Fruit fly (Drosophila melanogaster): ENCODE data around the gene CG17991.

CG17991 gene

DNA sequence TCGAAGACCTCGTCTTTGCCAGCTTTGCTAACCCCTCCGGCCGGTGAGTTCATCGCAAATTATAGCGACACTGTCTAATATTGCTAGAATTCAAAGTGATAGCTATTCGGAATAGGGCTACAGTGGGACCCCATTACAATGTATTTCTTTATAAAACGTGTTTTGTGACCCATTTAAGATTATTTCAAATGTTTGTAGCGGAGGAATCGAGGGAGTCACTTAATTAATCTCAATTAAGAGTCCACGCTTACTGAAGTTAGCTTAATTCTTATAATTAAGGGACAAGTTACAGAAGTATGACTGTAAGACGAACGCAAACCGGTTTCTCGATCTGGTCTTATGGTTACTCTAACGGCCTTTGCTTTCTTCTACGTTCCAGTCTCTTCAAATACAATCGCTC lies 48.6 kb downstream of the CG17991 start (continued):
- TF ChIP-seq cwo (GFP tag; optimal IDR thresholded peaks at IDR 0.05) (peak; percentile 56), CG32532 (GFP tag; IDR thresholded peaks at IDR 0.05) (peak; percentile 80), NFAT (GFP tag; IDR thresholded peaks at IDR 0.05) (peak; percentile 38; the same call in 1 of the 2 replicates), Hr51 (GFP tag; optimal IDR thresholded peaks at IDR 0.05) (peak in 1 of 2 experiments; percentile 1), croc (GFP tag; conservative IDR thresholded peaks at IDR 0.05) (0 out of 3 replicates have a peak, but pooled peaks have one; percentile 12), HLH54F (GFP tag; optimal IDR thresholded peaks at IDR 0.05) (peak; percentile 11), CG2120 (GFP tag; optimal IDR thresholded peaks at IDR 0.05) (peak; percentile 73), lilli (GFP tag; optimal IDR thresholded peaks at IDR 0.05) (peak; percentile 37), CG17359 (tag; optimal IDR thresholded peaks at IDR 0.05) (peak; percentile 48), Pdp1 (GFP tag; optimal IDR thresholded peaks at IDR 0.05) (peak; percentile 32 to 44), Fer3 (tag; optimal IDR thresholded peaks at IDR 0.05) (peak; percentile 58), CG12769 (tag; optimal IDR thresholded peaks at IDR 0.05) (peak; percentile 63), dpn (GFP tag; optimal IDR thresholded peaks at IDR 0.05) (peak; percentile 29 to 42), CG10979 (tag; optimal IDR thresholded peaks at IDR 0.05) (peak; percentile 62), CG30403 (GFP tag; optimal IDR thresholded peaks at IDR 0.05) (peak; percentile 37), Meics (GFP tag; optimal IDR thresholded peaks at IDR 0.05) (peak; percentile 42), CG12391 (tag; optimal IDR thresholded peaks at IDR 0.05) (peak; percentile 42), CG34422 (GFP tag; IDR thresholded peaks at IDR 0.05) (peak; percentile 36; the same call in 1 of the 3 replicates), CG18599 (GFP tag; optimal IDR thresholded peaks at IDR 0.05) (peak; percentile 61), CG11696 (GFP tag; IDR thresholded peaks at IDR 0.05) (0 out of 2 replicates have a peak, but pooled peaks have one; percentile 22), gro (GFP tag; optimal IDR thresholded peaks at IDR 0.05) (peak; percentile 1), run (tag; optimal IDR thresholded peaks at IDR 0.05) (no peak), CG10654 (GFP tag; optimal IDR thresholded peaks at IDR 0.05) (peak; percentile 2), tin (GFP tag; optimal IDR thresholded peaks at IDR 0.05) (peak; percentile 11), CG11695 (GFP tag; IDR thresholded peaks at IDR 0.05) (0 out of 3 replicates have a peak, but pooled peaks have one; percentile 27), CG16815 (GFP tag; optimal IDR thresholded peaks at IDR 0.05) (peak; percentile 13), Mrtf (GFP tag; IDR thresholded peaks at IDR 0.05) (0 out of 3 replicates have a peak, but pooled peaks have one; percentile 51), Hsf (GFP tag; optimal IDR thresholded peaks at IDR 0.05) (peak; percentile 56), D19B (GFP tag; optimal IDR thresholded peaks at IDR 0.05) (peak; percentile 11), gem (tag; optimal IDR thresholded peaks at IDR 0.05) (peak; percentile 64), nerfin-1 (tag; optimal IDR thresholded peaks at IDR 0.05) (peak; percentile 8), Ets65A (GFP tag) (peak; percentile 61), CG13424 (tag; optimal IDR thresholded peaks at IDR 0.05) (peak; percentile 33), mirr (GFP tag; optimal IDR thresholded peaks at IDR 0.05) (no peak), D19A (tag; optimal IDR thresholded peaks at IDR 0.05) (peak; percentile 21), pho (GFP tag; optimal IDR thresholded peaks at IDR 0.05) (peak; percentile 12), CG4282 (GFP tag; optimal IDR thresholded peaks at IDR 0.05) (no peak), Oli (tag; optimal IDR thresholded peaks at IDR 0.05) (peak; percentile 51), Mad (GFP tag; optimal IDR thresholded peaks at IDR 0.05) (no peak), H2.0 (GFP tag; IDR thresholded peaks at IDR 0.05) (no peak; the same call in 1 of the 2 replicates), Lhr (GFP tag; optimal IDR thresholded peaks at IDR 0.05) (no peak), Fer2 (tag; optimal IDR thresholded peaks at IDR 0.05) (peak; percentile 19), so (GFP tag; IDR thresholded peaks at IDR 0.05) (no peak), Ptx1 (GFP tag; IDR thresholded peaks at IDR 0.05) (peak; percentile 31; the same call in 1 of the 2 replicates), ro (GFP tag; IDR thresholded peaks at IDR 0.05) (no peak), CG10543 (GFP tag; optimal IDR thresholded peaks at IDR 0.05) (peak; percentile 37), CG15269 (tag; optimal IDR thresholded peaks at IDR 0.05) (peak; percentile 32), slbo (GFP tag; IDR thresholded peaks at IDR 0.05) (peak; percentile 65), CG31441 (GFP tag; IDR thresholded peaks at IDR 0.05) (peak; percentile 22; the same call in 1 of the 2 replicates), ranshi (GFP tag; IDR thresholded peaks at IDR 0.05) (peak; percentile 34; the same call in 1 of the 2 replicates)
